Fruit fly (Drosophila melanogaster): ENCODE results near the gene Patsas.

dm6 chr2L:12097698-12098097 is 5.4 kb downstream of the Patsas start, which contains the start of gene Ced-12:
- no peak for TF ChIP-seq Crg-1 (GFP tag; optimal IDR thresholded peaks at IDR 0.05)
- TF ChIP-seq CG1620 (GFP tag; optimal IDR thresholded peaks at IDR 0.05): no peak
- no peak for TF ChIP-seq CG7101 (tag; optimal IDR thresholded peaks at IDR 0.05)
- TF ChIP-seq cic (GFP tag; optimal IDR thresholded peaks at IDR 0.05): no peak
- peak; percentile 26 for TF ChIP-seq CG11617 (GFP tag; optimal IDR thresholded peaks at IDR 0.05)
- TF ChIP-seq bab1 (GFP tag; optimal IDR thresholded peaks at IDR 0.05): peak; percentile 26
- TF ChIP-seq kay (GFP tag; ENCODE audit: borderline replicate concordance): no peak

Measured in whole organism, adult.